Worm (Caenorhabditis elegans) whole organism, early embryonic: ENCODE results near the gene pkg-2.

Source experiments
- B0310.2 ChIP-seq: sonication (generic microtip); optimal IDR thresholded peaks from 2 replicates; lab custom pipeline; 2016; ENCODE audit warnings: mild to moderate bottlenecking, missing genetic modification characterization, missing compliant biosample characterization
- F13C5.2 ChIP-seq: sonication (generic microtip); optimal IDR thresholded peaks from 2 replicates; lab custom pipeline; 2017; ENCODE audit warnings: mild to moderate bottlenecking, missing genetic modification characterization, inconsistent platforms, missing compliant biosample characterization
- aly-1 ChIP-seq: sonication (generic microtip); optimal IDR thresholded peaks from 2 replicates; lab custom pipeline; 2016; ENCODE audit warnings: missing genetic modification characterization, missing compliant biosample characterization
- ama-1 ChIP-seq: fragments of 150-350 bp; optimal IDR thresholded peaks from 2 replicates; lab custom pipeline; 2014
- ceh-13 ChIP-seq: fragments of 200-800 bp; sonication (Bioruptor generic); optimal IDR thresholded peaks from 2 replicates; lab custom pipeline; 2018; ENCODE audit warnings: mild to moderate bottlenecking, missing genetic modification characterization, missing compliant biosample characterization
- ceh-36 ChIP-seq: sonication (generic microtip); optimal IDR thresholded peaks from 2 replicates; lab custom pipeline; 2016; ENCODE audit warnings: missing genetic modification characterization, inconsistent platforms, missing compliant biosample characterization
- ets-7 ChIP-seq: sonication (generic microtip); optimal IDR thresholded peaks from 2 replicates; lab custom pipeline; 2016; ENCODE audit warnings: missing genotype, missing genetic modification characterization, missing compliant biosample characterization
- flt-1 ChIP-seq: fragments of 200-800 bp; sonication (Bioruptor generic); IDR thresholded peaks from 2 replicates; pipeline ENCODE4 v1.3.6; 2022; ENCODE audit warnings: missing genetic modification characterization, missing compliant biosample characterization
- hmbx-1 ChIP-seq: sonication (generic microtip); optimal IDR thresholded peaks from 2 replicates; lab custom pipeline; 2016; ENCODE audit warnings: mild to moderate bottlenecking, missing genetic modification characterization, missing compliant biosample characterization
- hmg-4 ChIP-seq: fragments of 200-800 bp; sonication (Bioruptor generic); optimal IDR thresholded peaks from 2 replicates; lab custom pipeline; 2018; ENCODE audit warnings: mild to moderate bottlenecking, missing genetic modification characterization, missing compliant biosample characterization
- hnd-1 ChIP-seq: sonication (generic microtip); optimal IDR thresholded peaks from 2 replicates; lab custom pipeline; 2016; ENCODE audit warnings: missing genetic modification characterization, missing compliant biosample characterization
- pes-1 ChIP-seq: fragments of 200-800 bp; sonication (Bioruptor generic); IDR thresholded peaks from 2 replicates; pipeline ENCODE4 v1.3.6; 2022; ENCODE audit warnings: missing genetic modification reagents, missing genetic modification characterization, missing compliant biosample characterization
- scrt-1 ChIP-seq: fragments of 200-800 bp; sonication (Bioruptor generic); IDR thresholded peaks from 2 replicates; pipeline ENCODE4 v1.3.6; 2022; ENCODE audit warnings: missing genetic modification characterization, missing compliant biosample characterization
- sea-1 ChIP-seq: fragments of 200-800 bp; sonication (Bioruptor generic); conservative IDR thresholded peaks from 2 replicates; pipeline ENCODE4 v1.3.6; 2022; ENCODE audit warnings: missing genetic modification characterization, missing compliant biosample characterization
- tbx-11 ChIP-seq: fragments of 200-800 bp; sonication (Bioruptor generic); IDR thresholded peaks from 2 replicates; pipeline ENCODE4 v1.3.6; 2022; ENCODE audit warnings: missing genetic modification characterization, missing compliant biosample characterization
- tbx-37 ChIP-seq: fragments of 200-800 bp; sonication (Bioruptor generic); conservative IDR thresholded peaks from 2 replicates; pipeline ENCODE4 v1.3.6; 2022; ENCODE audit warnings: missing genetic modification reagents, missing genetic modification characterization, missing compliant biosample characterization
- tra-4 ChIP-seq: sonication (generic microtip); optimal IDR thresholded peaks from 2 replicates; lab custom pipeline; 2017; ENCODE audit warnings: missing genetic modification characterization, missing compliant biosample characterization

pkg-2 gene

DNA sequence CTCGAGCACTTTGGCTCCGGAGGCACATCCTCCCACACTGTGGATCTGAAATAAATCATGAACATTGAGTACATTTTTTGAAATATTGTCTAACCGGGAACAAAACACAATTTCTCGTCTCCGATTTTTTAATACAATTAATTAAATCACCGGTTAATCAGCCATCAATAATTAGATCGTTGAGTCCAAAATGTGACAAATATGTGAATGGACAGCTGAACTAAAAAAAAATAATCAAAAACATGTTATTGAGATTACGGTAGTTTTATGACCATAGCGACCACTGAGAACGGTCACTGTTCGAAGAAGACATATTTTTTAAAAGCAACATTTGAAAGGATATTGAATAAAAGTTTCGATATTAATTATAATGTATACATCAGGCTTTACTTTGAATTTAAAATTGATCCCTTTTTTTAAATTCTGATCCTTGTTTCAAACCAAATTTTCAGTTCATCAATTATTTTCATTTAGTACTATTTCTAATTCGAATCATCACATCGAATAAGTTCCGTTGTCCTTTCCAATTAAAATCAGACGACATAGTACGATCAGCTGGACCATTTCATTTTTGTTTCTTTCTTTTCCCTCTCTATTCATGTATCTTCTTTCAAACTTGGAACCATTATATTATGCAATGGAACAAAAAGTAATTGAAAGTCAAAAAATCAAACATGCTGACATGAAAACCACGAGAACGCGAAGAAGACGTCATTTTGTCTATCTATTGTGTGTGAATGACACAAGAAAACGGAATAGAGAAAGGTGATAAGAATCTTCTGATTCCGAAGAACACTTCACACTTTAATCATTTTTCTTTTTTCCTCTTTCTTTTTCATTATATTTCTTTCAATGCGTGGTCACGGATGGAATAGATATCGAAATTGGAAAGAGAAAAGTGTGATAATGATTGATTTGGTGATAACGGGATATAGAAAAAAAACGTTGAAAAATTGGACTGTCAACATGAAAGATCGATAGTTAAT is 9.6 kb downstream of the pkg-2 start:
- no peak for TF ChIP-seq hnd-1 (tag; lab: Kevin White, UChicago)
- TF ChIP-seq ceh-36 (tag; lab: Kevin White, UChicago) = no peak
- TF ChIP-seq tra-4 (tag; lab: Kevin White, UChicago) = no peak
- TF ChIP-seq F13C5.2 (tag; lab: Kevin White, UChicago) = no peak
- no peak for TF ChIP-seq tbx-37
- TF ChIP-seq tbx-11 (GFP tag; lab: Robert Waterston, UW) = no peak
- TF ChIP-seq sea-1 (GFP tag; lab: Robert Waterston, UW) = no peak
- no peak for TF ChIP-seq hmg-4 (GFP tag; lab: Kevin White, UChicago)
- TF ChIP-seq B0310.2 = no peak
- no peak for TF ChIP-seq aly-1 (tag; lab: Kevin White, UChicago)
- TF ChIP-seq ets-7 (tag; lab: Kevin White, UChicago) = no peak
- no peak for TF ChIP-seq ama-1 (lab: Kevin White, UChicago)
- no peak for TF ChIP-seq ceh-13 (GFP tag; lab: Kevin White, UChicago)
- TF ChIP-seq flt-1 = no peak
- TF ChIP-seq scrt-1 (GFP tag; lab: Robert Waterston, UW) = no peak
- no peak for TF ChIP-seq hmbx-1 (tag; lab: Kevin White, UChicago)
- no peak for TF ChIP-seq pes-1 (GFP tag; lab: Robert Waterston, UW)

DNA sequence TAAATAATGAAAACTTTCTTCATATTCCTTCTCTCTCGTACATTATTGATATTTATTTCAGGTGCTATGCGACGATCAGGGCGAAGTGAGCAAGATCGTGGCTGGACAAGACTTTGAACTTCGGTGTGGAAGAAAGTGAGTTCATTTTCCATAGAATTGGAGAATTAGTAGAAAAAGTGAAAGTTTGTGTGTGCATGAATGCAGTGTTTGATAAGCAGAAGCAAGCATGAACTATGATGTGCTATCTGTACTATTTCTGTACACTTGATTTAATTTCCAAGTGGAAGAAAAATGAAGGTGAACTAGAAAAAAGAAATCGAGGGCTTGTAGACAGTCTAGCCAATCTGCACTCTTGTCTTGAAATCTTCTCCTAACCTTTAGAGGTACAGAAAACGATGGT is 11.3 kb downstream of the pkg-2 start:
- TF ChIP-seq aly-1 (tag; lab: Kevin White, UChicago) = no peak
- TF ChIP-seq hmbx-1 (tag; lab: Kevin White, UChicago) = no peak
- TF ChIP-seq ama-1 (lab: Kevin White, UChicago) = no peak
- no peak for TF ChIP-seq tra-4 (tag; lab: Kevin White, UChicago)
- TF ChIP-seq tbx-37 = no peak
- no peak for TF ChIP-seq hnd-1 (tag; lab: Kevin White, UChicago)
- TF ChIP-seq flt-1 = no peak
- no peak for TF ChIP-seq pes-1 (GFP tag; lab: Robert Waterston, UW)
- TF ChIP-seq ceh-13 (GFP tag; lab: Kevin White, UChicago) = no peak
- TF ChIP-seq hmg-4 (GFP tag; lab: Kevin White, UChicago) = no peak
- TF ChIP-seq sea-1 (GFP tag; lab: Robert Waterston, UW) = no peak
- no peak for TF ChIP-seq ceh-36 (tag; lab: Kevin White, UChicago)
- TF ChIP-seq F13C5.2 (tag; lab: Kevin White, UChicago) = no peak
- no peak for TF ChIP-seq ets-7 (tag; lab: Kevin White, UChicago)
- no peak for TF ChIP-seq tbx-11 (GFP tag; lab: Robert Waterston, UW)

DNA sequence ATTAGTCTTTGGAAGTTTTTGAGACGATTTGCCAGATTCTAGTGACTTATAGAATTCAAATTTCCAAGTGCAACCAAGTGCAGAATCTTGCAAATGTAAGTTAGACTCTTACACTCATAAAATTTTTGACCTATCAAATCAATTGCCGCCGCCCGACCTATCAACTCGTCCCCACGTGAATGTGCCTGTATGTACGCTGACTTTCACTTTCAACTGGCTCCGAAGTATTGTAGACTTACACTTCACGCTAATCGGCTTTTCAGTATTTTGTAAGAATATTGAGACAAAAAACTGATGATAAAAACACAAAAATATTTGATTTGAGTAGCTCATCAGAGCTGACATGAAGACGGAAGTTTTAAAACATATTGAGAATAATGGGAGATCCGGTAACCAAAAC is 12.1 kb downstream of the pkg-2 start:
- TF ChIP-seq pes-1 (GFP tag; lab: Robert Waterston, UW) (no peak), hnd-1 (tag; lab: Kevin White, UChicago) (no peak), scrt-1 (GFP tag; lab: Robert Waterston, UW) (no peak), ceh-36 (tag; lab: Kevin White, UChicago) (no peak), hmbx-1 (tag; lab: Kevin White, UChicago) (no peak), aly-1 (tag; lab: Kevin White, UChicago) (no peak), ets-7 (tag; lab: Kevin White, UChicago) (no peak)

DNA sequence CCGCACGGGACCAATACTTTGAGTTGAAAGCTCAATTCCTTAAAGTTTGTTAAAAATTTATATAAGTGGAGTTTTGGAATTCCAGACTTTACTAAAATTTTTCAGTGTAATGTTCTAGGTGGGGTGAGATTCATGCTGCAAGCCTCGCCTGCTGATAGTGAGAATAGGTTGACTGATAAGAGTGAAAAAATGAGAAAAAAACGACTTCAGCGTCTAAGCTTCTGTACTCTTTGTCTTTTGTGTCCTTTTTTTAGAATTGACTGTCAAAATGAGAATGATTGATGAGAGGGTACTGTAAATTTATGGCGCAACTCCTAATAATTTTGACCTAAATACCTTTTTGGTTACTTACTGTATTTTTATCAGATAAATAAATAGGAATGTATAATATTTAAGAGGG is 13.5 kb downstream of the pkg-2 start:
- no peak for TF ChIP-seq sea-1 (GFP tag; lab: Robert Waterston, UW)
- TF ChIP-seq tbx-11 (GFP tag; lab: Robert Waterston, UW) = no peak
- no peak for TF ChIP-seq ama-1 (lab: Kevin White, UChicago)
- no peak for TF ChIP-seq tra-4 (tag; lab: Kevin White, UChicago)
- TF ChIP-seq tbx-37 = no peak
- TF ChIP-seq B0310.2 = no peak
- no peak for TF ChIP-seq aly-1 (tag; lab: Kevin White, UChicago)
- TF ChIP-seq F13C5.2 (tag; lab: Kevin White, UChicago) = no peak

DNA sequence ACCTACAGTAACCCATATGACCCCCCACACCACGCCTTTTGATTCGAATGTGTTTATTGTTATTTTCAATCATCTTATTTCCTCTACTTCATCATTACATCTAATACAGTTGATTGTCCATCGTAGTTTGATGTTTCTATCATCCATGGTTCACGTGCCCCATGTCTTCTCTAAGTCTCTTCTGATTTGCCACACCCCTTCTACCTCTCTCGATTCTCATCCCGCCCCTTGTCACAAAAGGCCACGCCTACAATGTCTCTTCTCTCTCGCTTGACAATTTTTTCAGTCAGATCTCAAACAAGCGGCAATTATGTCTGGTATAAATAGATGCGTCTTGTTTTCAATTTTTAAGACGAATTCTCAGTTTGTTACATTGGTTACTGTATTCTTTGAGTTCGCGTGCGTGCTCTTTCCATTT is 14.3 kb downstream of the pkg-2 start:
- TF ChIP-seq aly-1 (tag; lab: Kevin White, UChicago) = no peak
- TF ChIP-seq B0310.2 = no peak
- no peak for TF ChIP-seq scrt-1 (GFP tag; lab: Robert Waterston, UW)
- TF ChIP-seq hmg-4 (GFP tag; lab: Kevin White, UChicago) = no peak
- TF ChIP-seq hnd-1 (tag; lab: Kevin White, UChicago) = no peak
- no peak for TF ChIP-seq flt-1
- TF ChIP-seq tra-4 (tag; lab: Kevin White, UChicago) = no peak
- TF ChIP-seq F13C5.2 (tag; lab: Kevin White, UChicago) = no peak
- TF ChIP-seq tbx-11 (GFP tag; lab: Robert Waterston, UW) = no peak
- no peak for TF ChIP-seq ceh-36 (tag; lab: Kevin White, UChicago)
- no peak for TF ChIP-seq ama-1 (lab: Kevin White, UChicago)
- no peak for TF ChIP-seq ceh-13 (GFP tag; lab: Kevin White, UChicago)
- TF ChIP-seq sea-1 (GFP tag; lab: Robert Waterston, UW) = no peak
- no peak for TF ChIP-seq hmbx-1 (tag; lab: Kevin White, UChicago)
- TF ChIP-seq pes-1 (GFP tag; lab: Robert Waterston, UW) = no peak
- TF ChIP-seq tbx-37 = no peak

DNA sequence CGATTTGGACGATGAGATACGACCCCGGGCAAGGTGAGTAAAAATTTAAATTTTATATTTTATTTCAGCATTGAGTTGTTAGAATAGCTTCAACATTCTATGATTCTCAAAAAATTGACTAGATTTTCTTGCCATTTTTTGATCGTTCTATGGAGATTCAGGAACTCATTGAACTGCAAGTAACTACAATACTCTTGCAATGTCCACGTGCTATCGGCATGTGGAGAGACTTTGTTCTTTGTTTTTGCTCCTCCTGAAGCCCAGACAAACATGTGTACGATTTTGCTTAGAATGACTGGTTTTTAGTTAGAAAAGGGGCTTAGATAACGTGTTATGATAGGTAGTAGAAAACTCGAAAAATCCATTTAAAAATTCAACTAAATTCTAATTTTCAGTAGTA is 15.3 kb downstream of the pkg-2 start:
- no peak for TF ChIP-seq ama-1 (lab: Kevin White, UChicago)
- no peak for TF ChIP-seq tra-4 (tag; lab: Kevin White, UChicago)
- TF ChIP-seq tbx-11 (GFP tag; lab: Robert Waterston, UW) = no peak
- TF ChIP-seq hmbx-1 (tag; lab: Kevin White, UChicago) = no peak
- TF ChIP-seq ceh-36 (tag; lab: Kevin White, UChicago) = no peak
- TF ChIP-seq hmg-4 (GFP tag; lab: Kevin White, UChicago) = no peak
- TF ChIP-seq tbx-37 = no peak
- TF ChIP-seq ets-7 (tag; lab: Kevin White, UChicago) = no peak
- no peak for TF ChIP-seq scrt-1 (GFP tag; lab: Robert Waterston, UW)
- TF ChIP-seq pes-1 (GFP tag; lab: Robert Waterston, UW) = no peak
- no peak for TF ChIP-seq F13C5.2 (tag; lab: Kevin White, UChicago)
- no peak for TF ChIP-seq B0310.2
- no peak for TF ChIP-seq ceh-13 (GFP tag; lab: Kevin White, UChicago)
- no peak for TF ChIP-seq aly-1 (tag; lab: Kevin White, UChicago)
- TF ChIP-seq hnd-1 (tag; lab: Kevin White, UChicago) = no peak
- TF ChIP-seq sea-1 (GFP tag; lab: Robert Waterston, UW) = no peak
- no peak for TF ChIP-seq flt-1
